Worm (Caenorhabditis elegans): Measurements from ENCODE around the gene F32H5.4.

DNA sequence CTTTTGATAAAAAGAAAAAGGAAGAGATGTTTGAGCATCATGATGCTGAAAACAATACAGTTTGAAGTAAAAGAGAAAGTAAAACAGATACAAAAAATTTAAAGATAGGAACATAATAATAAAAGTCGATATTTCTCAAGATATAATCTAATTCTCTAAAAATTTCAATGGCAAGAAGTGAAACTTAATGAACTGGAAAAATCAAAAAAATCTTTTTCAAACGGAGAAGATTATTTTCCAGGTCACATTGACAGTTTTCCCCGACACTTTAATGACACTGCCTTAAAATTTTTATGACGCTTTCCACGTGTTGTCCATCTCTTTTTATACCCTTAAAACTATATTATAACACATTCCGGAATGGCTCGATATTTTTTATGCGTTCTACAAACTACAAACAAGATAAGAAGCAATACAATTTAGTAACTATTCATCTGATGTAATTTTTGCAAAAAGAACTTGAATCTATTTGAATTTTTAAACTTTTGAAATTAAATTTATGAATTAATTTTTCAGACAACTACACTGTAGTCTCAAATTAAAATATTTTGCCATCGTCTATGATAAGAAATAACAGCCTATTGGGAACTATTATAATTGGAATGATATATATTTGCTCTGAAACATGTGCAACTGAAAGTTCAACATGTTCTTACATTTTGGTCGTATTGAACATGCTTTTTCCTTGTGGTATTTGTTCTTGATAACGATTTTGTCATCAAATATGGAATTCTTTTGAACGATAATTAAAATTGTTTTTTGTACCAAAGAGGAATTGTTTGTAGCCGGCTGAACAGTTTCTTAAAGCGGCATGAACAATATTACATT, 35.2 kb upstream of the F32H5.4 start, which contains the start of gene C50B6.7:
- TF ChIP-seq ref-1 (GFP tag; conservative IDR thresholded peaks at IDR 0.05) (no peak), flt-1 (GFP tag; IDR thresholded peaks at IDR 0.05) (no peak), med-1 (GFP tag; optimal IDR thresholded peaks at IDR 0.05; ENCODE audit: insufficient read depth) (no peak), T22C8.4 (GFP tag; IDR thresholded peaks at IDR 0.05) (no peak), cog-1 (tag; optimal IDR thresholded peaks at IDR 0.05) (no peak), ztf-29 (GFP tag; IDR thresholded peaks at IDR 0.05) (no peak), klf-2 (GFP tag; conservative IDR thresholded peaks at IDR 0.05) (no peak)
